Worm (Caenorhabditis elegans) whole organism, L4 larva: ENCODE results near the gene Y113G7A.13.

Experiments
- F10B5.3 ChIP-seq: sonication (generic microtip); optimal IDR thresholded peaks from 2 replicates; lab custom pipeline; 2016; ENCODE audit warnings: mild to moderate bottlenecking, missing genetic modification characterization, missing compliant biosample characterization
- F37D6.2 ChIP-seq: sonication (generic microtip); optimal IDR thresholded peaks from 2 replicates; lab custom pipeline; 2016; ENCODE audit warnings: mild to moderate bottlenecking, missing genetic modification characterization, missing compliant biosample characterization
- F44E2.7 ChIP-seq: fragments of 200-800 bp; sonication (Bioruptor generic); IDR thresholded peaks from 2 replicates; pipeline ENCODE4 v2.1.2; 2022; ENCODE audit warnings: missing genetic modification characterization, missing compliant biosample characterization
- F49E8.2 ChIP-seq: sonication (generic microtip); optimal IDR thresholded peaks from 2 replicates; lab custom pipeline; 2016; ENCODE audit warnings: missing compliant biosample characterization, mild to moderate bottlenecking, missing genetic modification characterization, borderline replicate concordance
- R02D3.7 ChIP-seq: fragments of 150-350 bp; sonication (generic microtip); optimal IDR thresholded peaks from 3 replicates; lab custom pipeline; 2014; ENCODE audit warnings: missing biosample characterization, missing genetic modification characterization
- T26A8.4 ChIP-seq: fragments of 200-800 bp; sonication (Bioruptor generic); IDR thresholded peaks from 2 replicates; pipeline ENCODE4 v1.3.6; 2022; ENCODE audit warnings: missing genetic modification characterization, missing compliant biosample characterization
- Y105C5A.15 ChIP-seq: fragments of 200-800 bp; sonication (Bioruptor generic); IDR thresholded peaks from 2 replicates; pipeline ENCODE4 v1.3.6; 2022; ENCODE audit warnings: missing genetic modification characterization, missing compliant biosample characterization
- Y5F2A.4 ChIP-seq: fragments of 200-800 bp; sonication (Bioruptor generic); optimal IDR thresholded peaks from 2 replicates; lab custom pipeline; 2018; ENCODE audit warnings: mild to moderate bottlenecking, missing genetic modification characterization, missing compliant biosample characterization
- Y75B8A.6 ChIP-seq: fragments of 200-800 bp; sonication (Bioruptor generic); IDR thresholded peaks from 2 replicates; pipeline ENCODE4 v1.3.6; 2022; ENCODE audit warnings: missing genetic modification reagents, missing genetic modification characterization, missing compliant biosample characterization
- ZK546.5 ChIP-seq, 2 experiments: sonication (generic microtip); optimal IDR thresholded peaks; 2 replicates each; lab custom pipeline; 2017; ENCODE audit warnings: missing biosample characterization in 2 of 2, missing genetic modification characterization in 2 of 2
- ama-1 ChIP-seq: fragments of 150-350 bp; optimal IDR thresholded peaks from 2 replicates; lab custom pipeline; 2014; ENCODE audit warnings: inconsistent platforms, mixed read lengths
- attf-4 ChIP-seq: sonication (generic microtip); optimal IDR thresholded peaks from 3 replicates; lab custom pipeline; 2017; ENCODE audit warnings: missing biosample characterization, missing genetic modification characterization
- ceh-20 ChIP-seq: fragments of 200-800 bp; sonication (Bioruptor generic); IDR thresholded peaks from 2 replicates; pipeline ENCODE4 v1.3.6; 2022; ENCODE audit warnings: missing genetic modification reagents, missing genetic modification characterization, missing compliant biosample characterization
- ceh-28 ChIP-seq: fragments of 150-350 bp; optimal IDR thresholded peaks from 2 replicates; lab custom pipeline; 2014; ENCODE audit warnings: missing biosample characterization, missing genetic modification reagents, missing genetic modification characterization
- ceh-32 ChIP-seq: sonication (generic microtip); optimal IDR thresholded peaks from 2 replicates; lab custom pipeline; 2016; ENCODE audit warnings: mild to moderate bottlenecking, missing genetic modification characterization, missing compliant biosample characterization; ENCODE audit not compliant: poor library complexity
- ceh-62 ChIP-seq: sonication (generic microtip); optimal IDR thresholded peaks from 2 replicates; lab custom pipeline; 2017; ENCODE audit warnings: missing biosample characterization, missing genetic modification characterization
- ceh-82 ChIP-seq: sonication (generic microtip); optimal IDR thresholded peaks from 2 replicates; lab custom pipeline; 2017; ENCODE audit warnings: missing biosample characterization, missing genetic modification characterization
- ctbp-1 ChIP-seq: fragments of 200-800 bp; sonication (Bioruptor generic); IDR thresholded peaks from 2 replicates; pipeline ENCODE4 v1.3.6; 2022; ENCODE audit warnings: missing genetic modification reagents, missing genetic modification characterization, missing compliant biosample characterization
- daf-16 ChIP-seq, 3 experiments: sonication (generic microtip); optimal IDR thresholded peaks; 2 replicates each; lab custom pipeline; 2016 to 2017; ENCODE audit warnings: missing genetic modification characterization in 3 of 3, missing genetic modification reagents in 3 of 3, mild to moderate bottlenecking in 2 of 3, missing compliant biosample characterization in 2 of 3, missing biosample characterization in 1 of 3, moderate library complexity in 1 of 3
- daf-19 ChIP-seq: fragments of 200-800 bp; sonication (Bioruptor generic); conservative IDR thresholded peaks from 2 replicates; pipeline ENCODE4 v1.3.6; 2022; ENCODE audit warnings: missing genetic modification characterization, missing compliant biosample characterization
- daf-8 ChIP-seq: fragments of 200-800 bp; sonication (Bioruptor generic); IDR thresholded peaks from 2 replicates; pipeline ENCODE4 v1.3.6; 2022; ENCODE audit warnings: missing genetic modification characterization, missing compliant biosample characterization
- dmd-9 ChIP-seq: fragments of 200-800 bp; sonication (Bioruptor generic); IDR thresholded peaks from 2 replicates; pipeline ENCODE4 v1.3.6; 2022; ENCODE audit warnings: missing genetic modification reagents, missing genetic modification characterization, missing compliant biosample characterization
- dpl-1 ChIP-seq: fragments of 150-350 bp; optimal IDR thresholded peaks from 2 replicates; lab custom pipeline; 2014; ENCODE audit warnings: missing biosample characterization, missing genetic modification reagents, missing genetic modification characterization
- duxl-1 ChIP-seq: sonication (generic microtip); optimal IDR thresholded peaks from 2 replicates; lab custom pipeline; 2016; ENCODE audit warnings: mild to moderate bottlenecking, missing genetic modification characterization, moderate library complexity, missing compliant biosample characterization; ENCODE audit not compliant: poor library complexity
- egl-43 ChIP-seq: fragments of 200-800 bp; sonication (Bioruptor generic); IDR thresholded peaks from 2 replicates; pipeline ENCODE4 v1.3.6; 2022; ENCODE audit warnings: missing genetic modification reagents, missing genetic modification characterization, missing compliant biosample characterization
- gei-8 ChIP-seq: fragments of 200-800 bp; sonication (Bioruptor generic); optimal IDR thresholded peaks from 2 replicates; lab custom pipeline; 2018; ENCODE audit warnings: mild to moderate bottlenecking, missing genetic modification characterization, missing compliant biosample characterization
- hlh-11 ChIP-seq: fragments of 200-800 bp; sonication (Bioruptor generic); optimal IDR thresholded peaks from 2 replicates; lab custom pipeline; 2018; ENCODE audit warnings: mild to moderate bottlenecking, missing genetic modification characterization, missing compliant biosample characterization
- lim-7 ChIP-seq: fragments of 200-800 bp; sonication (Bioruptor generic); IDR thresholded peaks from 2 replicates; pipeline ENCODE4 v1.3.6; 2022; ENCODE audit warnings: missing genetic modification characterization, missing compliant biosample characterization
- lin-13 ChIP-seq: fragments of 150-350 bp; optimal IDR thresholded peaks from 2 replicates; lab custom pipeline; 2014; ENCODE audit warnings: missing biosample characterization, missing genetic modification reagents, missing genetic modification characterization
- lin-15B ChIP-seq: fragments of 150-350 bp; sonication (generic microtip); optimal IDR thresholded peaks from 3 replicates; lab custom pipeline; 2014; ENCODE audit warnings: missing biosample characterization, missing genetic modification characterization
- lin-38 ChIP-seq: fragments of 200-800 bp; sonication (Bioruptor generic); IDR thresholded peaks from 2 replicates; pipeline ENCODE4 v1.3.6; 2022; ENCODE audit warnings: missing genetic modification reagents, missing genetic modification characterization, missing compliant biosample characterization
- mdl-1 ChIP-seq, 2 experiments: fragments of 150-350 bp in 1 of 2; sonication (generic microtip) in 1 of 2; optimal IDR thresholded peaks; 2 replicates each; lab custom pipeline; 2014 to 2017; ENCODE audit warnings: missing biosample characterization in 2 of 2, missing genetic modification characterization in 2 of 2
- mes-2 ChIP-seq: sonication (generic microtip); optimal IDR thresholded peaks from 2 replicates; lab custom pipeline; 2016; ENCODE audit warnings: missing genotype, mild to moderate bottlenecking, missing genetic modification characterization, missing compliant biosample characterization; ENCODE audit not compliant: poor library complexity, severe bottlenecking
- nhr-10 ChIP-seq: fragments of 150-350 bp; optimal IDR thresholded peaks from 2 replicates; lab custom pipeline; 2014; ENCODE audit warnings: missing biosample characterization, missing genetic modification characterization
- nhr-237 ChIP-seq: sonication (generic microtip); optimal IDR thresholded peaks from 2 replicates; lab custom pipeline; 2017; ENCODE audit warnings: missing biosample characterization, missing genetic modification characterization
- nhr-25 ChIP-seq: sonication (generic microtip); optimal IDR thresholded peaks from 2 replicates; lab custom pipeline; 2017; ENCODE audit warnings: missing genetic modification characterization, mild to moderate bottlenecking, missing compliant biosample characterization, antibody characterized with exemption, moderate library complexity, borderline replicate concordance; ENCODE audit not compliant: insufficient read depth
- nhr-28 ChIP-seq: fragments of 150-350 bp; optimal IDR thresholded peaks from 2 replicates; lab custom pipeline; 2014; ENCODE audit warnings: missing biosample characterization, missing genetic modification characterization
- nhr-41 ChIP-seq: fragments of 200-800 bp; sonication (Bioruptor generic); IDR thresholded peaks from 2 replicates; pipeline ENCODE4 v1.3.6; 2022; ENCODE audit warnings: missing genetic modification reagents, missing genetic modification characterization, missing compliant biosample characterization
- nhr-48 ChIP-seq: sonication (generic microtip); optimal IDR thresholded peaks from 2 replicates; lab custom pipeline; 2016; ENCODE audit warnings: mild to moderate bottlenecking, missing genetic modification characterization, missing compliant biosample characterization
- nhr-6 ChIP-seq: fragments of 150-350 bp; optimal IDR thresholded peaks from 2 replicates; lab custom pipeline; 2014; ENCODE audit warnings: missing biosample characterization, missing genetic modification characterization
- nhr-77 ChIP-seq: fragments of 150-350 bp; optimal IDR thresholded peaks from 2 replicates; lab custom pipeline; 2014; ENCODE audit warnings: missing biosample characterization, missing genetic modification characterization
- php-3 ChIP-seq: fragments of 200-800 bp; sonication (Bioruptor generic); IDR thresholded peaks from 2 replicates; pipeline ENCODE4 v1.3.6; 2022; ENCODE audit warnings: missing genetic modification reagents, missing genetic modification characterization, missing compliant biosample characterization
- set-16 ChIP-seq: fragments of 200-800 bp; sonication (Bioruptor generic); IDR thresholded peaks from 2 replicates; pipeline ENCODE4 v1.3.6; 2022; ENCODE audit warnings: missing genetic modification reagents, missing genetic modification characterization, missing compliant biosample characterization
- skn-1 ChIP-seq: fragments of 150-350 bp; optimal IDR thresholded peaks from 2 replicates; lab custom pipeline; 2014; ENCODE audit warnings: missing biosample characterization, missing genetic modification characterization
- spr-1 ChIP-seq: sonication (generic microtip); optimal IDR thresholded peaks from 2 replicates; lab custom pipeline; 2016; ENCODE audit warnings: mild to moderate bottlenecking, missing genetic modification characterization, missing compliant biosample characterization
- tag-97 ChIP-seq: fragments of 200-800 bp; sonication (Bioruptor generic); IDR thresholded peaks from 2 replicates; pipeline ENCODE4 v1.3.6; 2022; ENCODE audit warnings: missing genetic modification characterization, missing compliant biosample characterization
- zag-1 ChIP-seq: fragments of 150-350 bp; optimal IDR thresholded peaks from 2 replicates; lab custom pipeline; 2014; ENCODE audit warnings: missing biosample characterization, missing genetic modification characterization
- zfp-3 ChIP-seq: fragments of 200-800 bp; sonication (Bioruptor generic); conservative IDR thresholded peaks from 2 replicates; pipeline ENCODE4 v1.3.6; 2022; ENCODE audit warnings: missing genetic modification reagents, missing genetic modification characterization, missing compliant biosample characterization
- zip-2 ChIP-seq: fragments of 150-350 bp; optimal IDR thresholded peaks from 2 replicates; lab custom pipeline; 2014; ENCODE audit warnings: missing biosample characterization, missing genetic modification characterization

The Y113G7A.13 gene

DNA sequence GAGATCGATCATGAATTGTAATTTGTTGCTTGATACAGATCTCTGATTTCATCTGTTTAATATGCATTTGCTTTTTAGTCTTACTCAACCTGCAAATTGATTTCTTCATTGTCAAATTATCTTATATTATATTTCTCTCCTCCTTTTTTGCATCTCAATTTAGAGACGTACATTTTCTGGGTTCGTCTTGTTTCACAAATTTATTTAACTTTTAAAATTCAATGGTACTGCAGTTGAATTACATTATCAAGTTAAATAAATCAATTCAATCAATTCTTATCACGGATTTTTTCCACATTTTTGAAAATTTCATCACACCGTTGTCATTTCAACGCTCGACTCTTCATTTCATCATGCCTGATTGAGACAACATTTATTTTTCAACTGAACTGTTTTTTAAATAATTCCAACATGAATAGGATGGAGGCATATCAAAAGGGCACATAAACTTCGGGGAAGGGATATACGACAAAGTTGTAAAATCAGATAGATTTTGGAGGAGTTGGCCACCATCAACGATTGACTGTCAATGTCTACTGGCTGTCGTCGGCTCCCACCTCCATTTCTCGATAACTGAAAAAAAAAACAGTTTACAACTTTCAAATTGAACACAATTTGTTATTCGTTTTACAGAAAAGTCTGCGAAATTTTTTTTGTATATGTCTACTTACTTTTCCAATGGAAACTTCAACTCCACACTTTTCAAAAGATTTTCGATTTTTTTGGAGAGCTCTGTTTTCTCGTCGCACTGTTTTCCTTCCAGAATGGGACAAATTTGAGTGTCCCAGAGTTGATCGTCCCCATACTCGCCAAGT, 14.5 kb downstream of the Y113G7A.13 start:
- TF ChIP-seq lin-13 (GFP tag; lab: Kevin White, UChicago) (peak; percentile 12), ama-1 (lab: Kevin White, UChicago) (no peak), ceh-82 (tag; lab: Kevin White, UChicago) (no peak), ceh-20 (GFP tag; lab: Robert Waterston, UW) (no peak; the same call in 1 of the 2 replicates), gei-8 (GFP tag; lab: Kevin White, UChicago) (no peak), spr-1 (tag; lab: Kevin White, UChicago) (no peak), zag-1 (tag; lab: Kevin White, UChicago) (no peak), mdl-1 (tag; optimal IDR thresholded peaks at IDR 0.05; lab: Kevin White, UChicago) (no peak), tag-97 (no peak), Y5F2A.4 (GFP tag; lab: Kevin White, UChicago) (no peak), nhr-48 (tag; lab: Kevin White, UChicago) (no peak), nhr-6 (tag; lab: Kevin White, UChicago) (no peak), F49E8.2 (tag; lab: Kevin White, UChicago) (no peak), Y75B8A.6 (GFP tag; lab: Robert Waterston, UW) (0 out of 2 replicates have a peak, but pooled peaks have one; percentile 57), dpl-1 (GFP tag; lab: Kevin White, UChicago) (no peak), ceh-32 (no peak), Y105C5A.15 (GFP tag; lab: Robert Waterston, UW) (0 out of 2 replicates have a peak, but pooled peaks have one; percentile 4), daf-19 (GFP tag; lab: Robert Waterston, UW) (no peak), duxl-1 (no peak), ceh-62 (tag; lab: Kevin White, UChicago) (no peak), php-3 (GFP tag; lab: Robert Waterston, UW) (no peak), lin-15B (tag; lab: Kevin White, UChicago) (no peak), ceh-28 (tag; lab: Kevin White, UChicago) (no peak), F37D6.2 (tag; lab: Kevin White, UChicago) (no peak), attf-4 (tag; lab: Kevin White, UChicago) (no peak), lin-38 (GFP tag; lab: Robert Waterston, UW) (peak; percentile 56), set-16 (GFP tag; lab: Robert Waterston, UW) (no peak), ctbp-1 (GFP tag; lab: Robert Waterston, UW) (peak; percentile 18; the same call in 1 of the 2 replicates), nhr-237 (tag; lab: Kevin White, UChicago) (no peak), nhr-25 (tag; lab: Kevin White, UChicago) (no peak), zip-2 (tag; lab: Kevin White, UChicago) (peak; percentile 30), R02D3.7 (no peak), daf-16 (GFP tag; optimal IDR thresholded peaks at IDR 0.05; lab: Kevin White, UChicago) (peak in 1 of 2 experiments; percentile 16), daf-16 (tag; optimal IDR thresholded peaks at IDR 0.05; lab: Kevin White, UChicago) (peak; percentile 74), ZK546.5 (tag; optimal IDR thresholded peaks at IDR 0.05; lab: Kevin White, UChicago) (no peak), F10B5.3 (tag; lab: Kevin White, UChicago) (no peak), dmd-9 (GFP tag; lab: Robert Waterston, UW) (no peak), daf-8 (GFP tag; lab: Robert Waterston, UW) (no peak), nhr-28 (no peak), T26A8.4 (GFP tag; lab: Robert Waterston, UW) (peak; percentile 88), F44E2.7 (GFP tag; lab: Robert Waterston, UW) (0 out of 2 replicates have a peak, but pooled peaks have one; percentile 2), mes-2 (tag; lab: Kevin White, UChicago) (peak; percentile 56), hlh-11 (peak; percentile 6), nhr-77 (tag; lab: Kevin White, UChicago) (no peak), egl-43 (no peak), zfp-3 (peak; percentile 90), lim-7 (no peak), nhr-10 (tag; lab: Kevin White, UChicago) (no peak), skn-1 (tag; lab: Kevin White, UChicago) (no peak), nhr-41 (GFP tag; lab: Robert Waterston, UW) (0 out of 2 replicates have a peak, but pooled peaks have one; percentile 8)
